Fruit fly (Drosophila melanogaster) whole organism: ENCODE results near the gene Sema5c.

Experiments used
- CG8478 ChIP-seq: fragments of >200 bp; optimal IDR thresholded peaks from 2 replicates; lab custom pipeline; 2018; ENCODE audit warnings: inconsistent platforms
- Dll ChIP-seq: fragments of >200 bp; optimal IDR thresholded peaks from 2 replicates; lab custom pipeline; 2017
- EcR ChIP-seq, 2 experiments: fragments of >200 bp; optimal IDR thresholded peaks; 2 replicates each; lab custom pipeline; 2017; ENCODE audit warnings: missing biosample characterization in 2 of 2, missing genetic modification characterization in 2 of 2, missing genetic modification reagents in 2 of 2
- psq ChIP-seq: fragments of >200 bp; optimal IDR thresholded peaks from 2 replicates; lab custom pipeline; 2017
- usp ChIP-seq: fragments of >200 bp; optimal IDR thresholded peaks from 2 replicates; lab custom pipeline; 2017; ENCODE audit warnings: missing biosample characterization, missing genetic modification characterization, mixed read lengths

DNA sequence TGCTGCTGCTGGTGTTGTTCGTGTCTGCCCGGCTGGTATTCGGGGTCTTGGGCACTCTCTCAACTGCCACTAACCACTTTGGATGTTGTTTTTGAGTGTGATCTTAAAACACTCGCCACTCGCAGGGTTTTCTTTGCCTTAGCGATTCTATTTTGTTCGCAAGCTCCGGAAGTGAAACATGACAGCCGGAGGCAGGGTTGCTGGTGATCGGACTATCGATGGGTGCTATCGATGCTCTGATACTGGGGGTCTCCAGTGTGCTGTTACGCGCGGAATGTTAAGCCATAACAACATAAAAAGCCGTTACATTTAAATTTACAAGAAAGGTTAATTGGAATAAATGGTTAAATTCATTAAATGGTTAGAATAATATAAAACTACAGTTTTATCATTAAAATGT is 43.3 kb upstream of the Sema5c start, which contains the start of gene yps:
- TF ChIP-seq CG8478 (lab: Kevin White, UChicago) = no peak
- no peak for TF ChIP-seq EcR (GFP tag; optimal IDR thresholded peaks at IDR 0.05; lab: Kevin White, UChicago)
- TF ChIP-seq Dll = no peak
- TF ChIP-seq usp (GFP tag; lab: Kevin White, UChicago) = no peak
- no peak for TF ChIP-seq psq
